Fruit fly (Drosophila melanogaster): ENCODE measurements around the gene Tak1.

Tak1 gene

DNA sequence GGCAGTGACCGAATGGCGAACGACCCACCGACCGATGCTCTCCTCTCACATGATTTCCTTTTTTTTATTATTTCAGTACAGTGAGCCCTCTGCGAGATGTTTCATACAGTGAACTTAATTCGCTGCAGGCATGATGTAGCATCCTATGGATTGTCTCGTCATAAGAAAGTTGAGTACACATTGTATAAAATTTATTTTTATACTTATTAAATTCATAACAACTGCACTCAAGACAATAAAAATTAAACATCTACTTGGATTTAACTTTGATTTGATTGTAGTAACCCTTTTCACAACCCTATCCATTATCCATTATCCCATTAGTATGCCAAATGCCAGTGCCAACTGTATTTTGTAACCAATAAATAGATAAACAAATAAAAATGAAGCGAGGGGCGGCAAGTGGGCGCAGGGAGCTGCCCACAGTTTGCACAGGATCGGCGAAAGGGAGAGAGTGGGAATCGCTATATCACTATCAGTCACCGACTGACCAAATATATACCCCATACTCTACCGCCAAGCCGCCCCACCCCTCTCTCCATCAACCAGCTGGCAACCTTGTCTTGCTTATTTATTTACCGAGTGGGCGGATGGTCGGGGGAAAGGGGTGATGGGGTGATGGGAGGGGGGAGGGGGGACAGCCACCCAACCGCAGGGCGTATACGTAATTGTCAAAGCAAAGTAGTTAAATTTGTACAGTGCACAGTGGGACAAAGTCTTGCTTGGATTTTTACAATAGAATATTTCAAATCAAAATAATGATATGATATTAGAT lies 41.8 kb downstream of the Tak1 start:
- TF ChIP-seq N (GFP tag; optimal IDR thresholded peaks at IDR 0.05) (no peak), rgr (GFP tag; optimal IDR thresholded peaks at IDR 0.05) (no peak), ey (GFP tag; optimal IDR thresholded peaks at IDR 0.05) (peak; percentile 20), jim (GFP tag; optimal IDR thresholded peaks at IDR 0.05) (no peak), OdsH (GFP tag; optimal IDR thresholded peaks at IDR 0.05) (no peak), h (GFP tag; optimal IDR thresholded peaks at IDR 0.05) (no peak), dsf (GFP tag; optimal IDR thresholded peaks at IDR 0.05; ENCODE audit: borderline replicate concordance) (no peak), woc (GFP tag; optimal IDR thresholded peaks at IDR 0.05) (no peak), br (GFP tag; optimal IDR thresholded peaks at IDR 0.05) (peak; percentile 4), tai (GFP tag; optimal IDR thresholded peaks at IDR 0.05) (no peak), Dfd (GFP tag; optimal IDR thresholded peaks at IDR 0.05) (no peak), pan (optimal IDR thresholded peaks at IDR 0.05) (no peak), Myc (optimal IDR thresholded peaks at IDR 0.05) (no peak), CG32264 (GFP tag; optimal IDR thresholded peaks at IDR 0.05) (no peak), HLH106 (tag; optimal IDR thresholded peaks at IDR 0.05) (peak; percentile 59), fru (GFP tag; optimal IDR thresholded peaks at IDR 0.05) (no peak), Jra (GFP tag; optimal IDR thresholded peaks at IDR 0.05) (no peak), Sp1 (GFP tag; optimal IDR thresholded peaks at IDR 0.05) (no peak), Rel (GFP tag; optimal IDR thresholded peaks at IDR 0.05) (no peak), Rel (tag; optimal IDR thresholded peaks at IDR 0.05) (no peak), Hr83 (GFP tag; optimal IDR thresholded peaks at IDR 0.05; ENCODE audit: poor library complexity, severe bottlenecking) (no peak), Dif (GFP tag; optimal IDR thresholded peaks at IDR 0.05; ENCODE audit: partially characterized antibody) (no peak), CG9705 (GFP tag; optimal IDR thresholded peaks at IDR 0.05) (no peak), Hnf4 (GFP tag; optimal IDR thresholded peaks at IDR 0.05) (no peak), foxo (GFP tag; optimal IDR thresholded peaks at IDR 0.05) (peak in 1 of 2 experiments; percentile 26), brk (GFP tag; optimal IDR thresholded peaks at IDR 0.05) (no peak), sage (GFP tag; optimal IDR thresholded peaks at IDR 0.05) (no peak), dmrt93B (GFP tag; optimal IDR thresholded peaks at IDR 0.05) (peak; percentile 0), Abd-B (GFP tag; optimal IDR thresholded peaks at IDR 0.05) (no peak), psq (GFP tag; optimal IDR thresholded peaks at IDR 0.05) (no peak), lola (GFP tag; optimal IDR thresholded peaks at IDR 0.05) (no peak)

DNA sequence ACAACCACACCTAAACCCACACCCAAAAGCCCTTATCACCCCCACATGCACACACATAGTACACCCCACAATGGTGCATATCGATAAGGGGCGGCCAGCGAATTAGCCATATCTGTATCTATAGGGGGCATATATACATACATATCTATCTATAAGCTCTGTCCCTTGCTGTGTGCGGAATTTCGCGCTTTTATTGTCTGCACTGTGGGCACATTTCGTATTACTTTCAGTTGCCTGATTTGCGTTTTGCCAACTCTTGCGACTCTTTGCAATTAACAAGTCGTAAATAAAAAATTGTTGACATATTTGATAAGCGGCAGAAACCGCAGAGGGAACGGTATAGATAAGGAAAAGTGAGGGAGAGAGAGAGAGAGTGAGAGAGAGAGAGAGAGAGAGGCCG lies 43.3 kb downstream of the Tak1 start:
- TF ChIP-seq Myc (optimal IDR thresholded peaks at IDR 0.05) (no peak), Rel (GFP tag; optimal IDR thresholded peaks at IDR 0.05) (no peak), Rel (tag; optimal IDR thresholded peaks at IDR 0.05) (peak; percentile 45), brk (GFP tag; optimal IDR thresholded peaks at IDR 0.05) (peak; percentile 10), rgr (GFP tag; optimal IDR thresholded peaks at IDR 0.05) (peak; percentile 18), Hr78 (GFP tag; optimal IDR thresholded peaks at IDR 0.05) (no peak), HLH106 (tag; optimal IDR thresholded peaks at IDR 0.05) (no peak), Jra (GFP tag; optimal IDR thresholded peaks at IDR 0.05) (no peak), Hnf4 (GFP tag; optimal IDR thresholded peaks at IDR 0.05) (peak; percentile 3), Sp1 (GFP tag; optimal IDR thresholded peaks at IDR 0.05) (peak; percentile 38), br (GFP tag; optimal IDR thresholded peaks at IDR 0.05) (peak; percentile 33), ey (GFP tag; optimal IDR thresholded peaks at IDR 0.05) (no peak), h (GFP tag; optimal IDR thresholded peaks at IDR 0.05) (peak; percentile 36), CG32264 (GFP tag; optimal IDR thresholded peaks at IDR 0.05) (no peak), fru (GFP tag; optimal IDR thresholded peaks at IDR 0.05) (peak; percentile 59), Dfd (GFP tag; optimal IDR thresholded peaks at IDR 0.05) (no peak), GATAd (GFP tag; optimal IDR thresholded peaks at IDR 0.05) (no peak), psq (GFP tag; optimal IDR thresholded peaks at IDR 0.05) (peak; percentile 6)

DNA sequence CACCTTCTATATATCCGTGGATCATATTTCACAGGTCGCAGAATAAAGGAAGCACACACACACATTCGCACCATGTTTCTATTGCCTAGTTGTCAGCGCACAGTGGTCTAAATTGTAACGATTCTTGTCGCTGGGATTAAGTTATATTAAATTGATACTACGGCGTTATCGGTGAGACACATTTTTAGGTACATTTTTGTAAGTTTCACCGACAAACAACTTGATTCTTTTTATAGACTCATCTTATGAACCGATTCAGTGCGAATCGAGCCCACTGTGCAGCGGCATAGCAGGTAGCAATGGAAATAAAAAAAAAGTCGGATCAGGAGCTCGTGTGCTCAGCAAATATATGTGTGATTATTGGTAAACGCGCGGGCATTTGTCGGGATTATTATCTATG lies 44.3 kb downstream of the Tak1 start:
- no peak for TF ChIP-seq Hr78 (GFP tag; optimal IDR thresholded peaks at IDR 0.05)
- TF ChIP-seq brk (GFP tag; optimal IDR thresholded peaks at IDR 0.05), result no peak
- peak; percentile 57 for TF ChIP-seq woc (GFP tag; optimal IDR thresholded peaks at IDR 0.05)
- TF ChIP-seq usp (GFP tag; optimal IDR thresholded peaks at IDR 0.05), result no peak
- no peak for TF ChIP-seq pan (optimal IDR thresholded peaks at IDR 0.05)
- TF ChIP-seq Mio (GFP tag; optimal IDR thresholded peaks at IDR 0.05), result peak; percentile 25
- peak; percentile 67 for TF ChIP-seq sage (GFP tag; optimal IDR thresholded peaks at IDR 0.05)
- peak; percentile 56 for TF ChIP-seq fru (GFP tag; optimal IDR thresholded peaks at IDR 0.05)
- TF ChIP-seq GATAd (GFP tag; optimal IDR thresholded peaks at IDR 0.05), result no peak
- TF ChIP-seq Myc (optimal IDR thresholded peaks at IDR 0.05), result no peak
- no peak for TF ChIP-seq Jra (GFP tag; optimal IDR thresholded peaks at IDR 0.05)
- peak; percentile 11 for TF ChIP-seq Rel (GFP tag; optimal IDR thresholded peaks at IDR 0.05)
- TF ChIP-seq Rel (tag; optimal IDR thresholded peaks at IDR 0.05), result no peak
- TF ChIP-seq h (GFP tag; optimal IDR thresholded peaks at IDR 0.05), result peak; percentile 87
- TF ChIP-seq dmrt93B (GFP tag; optimal IDR thresholded peaks at IDR 0.05), result peak; percentile 22
- TF ChIP-seq sv (GFP tag; optimal IDR thresholded peaks at IDR 0.05), result peak; percentile 69
- TF ChIP-seq HLH106 (tag; optimal IDR thresholded peaks at IDR 0.05), result no peak
- peak; percentile 86 for TF ChIP-seq rgr (GFP tag; optimal IDR thresholded peaks at IDR 0.05)
- no peak for TF ChIP-seq tai (GFP tag; optimal IDR thresholded peaks at IDR 0.05)
- peak; percentile 69 for TF ChIP-seq psq (GFP tag; optimal IDR thresholded peaks at IDR 0.05)
- TF ChIP-seq foxo (GFP tag; optimal IDR thresholded peaks at IDR 0.05), result peak; percentile 30 to 73
- peak; percentile 8 for TF ChIP-seq CG32264 (GFP tag; optimal IDR thresholded peaks at IDR 0.05)
- TF ChIP-seq Hnf4 (GFP tag; optimal IDR thresholded peaks at IDR 0.05), result no peak
- TF ChIP-seq OdsH (GFP tag; optimal IDR thresholded peaks at IDR 0.05), result peak; percentile 70
- TF ChIP-seq ey (GFP tag; optimal IDR thresholded peaks at IDR 0.05), result peak; percentile 83
- TF ChIP-seq br (GFP tag; optimal IDR thresholded peaks at IDR 0.05), result peak; percentile 80
- no peak for TF ChIP-seq Vsx2 (GFP tag; optimal IDR thresholded peaks at IDR 0.05; ENCODE audit: partially characterized antibody)
- TF ChIP-seq Dif (GFP tag; optimal IDR thresholded peaks at IDR 0.05; ENCODE audit: partially characterized antibody), result no peak
- no peak for TF ChIP-seq CG9705 (GFP tag; optimal IDR thresholded peaks at IDR 0.05)
